Worm (Caenorhabditis elegans): ENCODE data around the gene gly-1.

gly-1 gene

ce11 chrII:10930678-10931650 lies 29.0 kb upstream of the gly-1 start:
- TF ChIP-seq lin-15B (tag; optimal IDR thresholded peaks at IDR 0.05) = no peak

DNA sequence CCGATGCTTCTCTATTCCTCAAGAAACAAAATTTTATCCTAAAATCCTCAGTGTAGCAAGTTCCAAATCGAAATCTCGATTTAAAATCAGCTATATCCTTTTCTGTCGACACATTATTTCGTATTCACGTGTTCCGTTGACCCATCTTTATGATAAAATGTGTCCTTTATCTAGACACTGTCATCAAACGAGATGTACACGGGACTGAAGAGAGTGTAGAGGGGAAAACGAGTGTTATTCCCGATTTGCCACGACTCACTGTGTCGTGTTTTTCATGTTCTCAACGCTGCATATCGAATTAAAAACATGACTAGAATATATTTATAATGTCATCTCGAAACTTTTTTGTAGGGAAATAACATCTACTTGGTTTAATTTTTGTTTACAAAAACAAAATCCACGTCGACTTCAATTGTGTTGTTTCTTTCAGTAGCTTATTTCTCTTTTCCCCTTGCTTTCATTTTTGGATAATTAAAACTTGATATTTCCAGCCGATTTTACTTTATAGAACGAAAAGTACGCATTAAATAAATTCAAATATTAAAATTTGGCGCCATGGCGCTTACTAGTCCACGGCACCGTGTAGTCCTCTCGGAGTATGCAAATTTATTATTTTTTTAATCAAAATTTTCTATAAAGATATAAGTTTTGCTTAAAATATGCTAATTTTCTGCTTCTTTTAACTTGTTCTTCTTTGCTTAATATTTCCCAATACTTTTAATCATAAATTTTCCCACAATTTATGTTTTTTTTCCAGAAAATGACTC lies 24.0 kb upstream of the gly-1 start, which contains the start of gene metr-1:
Gene metr-1, plus strand, starts transcription at position 758 of the 767 bp plus-strand sequence.
- TF ChIP-seq tlp-1 (tag; optimal IDR thresholded peaks at IDR 0.05) (no peak), C04F5.9 (tag; optimal IDR thresholded peaks at IDR 0.05) (no peak), ets-5 (GFP tag; IDR thresholded peaks at IDR 0.05) (no peak), xbp-1 (tag; optimal IDR thresholded peaks at IDR 0.05) (no peak), nhr-47 (tag; optimal IDR thresholded peaks at IDR 0.05) (peak; percentile 60), hlh-4 (tag; optimal IDR thresholded peaks at IDR 0.05) (no peak), F16B12.6 (tag; optimal IDR thresholded peaks at IDR 0.05) (no peak), nhr-84 (tag; optimal IDR thresholded peaks at IDR 0.05) (no peak), egl-13 (tag; optimal IDR thresholded peaks at IDR 0.05) (peak; percentile 71), snpc-4 (tag; optimal IDR thresholded peaks at IDR 0.05) (no peak), snu-23 (GFP tag; optimal IDR thresholded peaks at IDR 0.05) (peak; percentile 5), blmp-1 (tag; optimal IDR thresholded peaks at IDR 0.05) (peak; percentile 31), ces-1 (GFP tag; optimal IDR thresholded peaks at IDR 0.05) (no peak), nhr-237 (tag; optimal IDR thresholded peaks at IDR 0.05) (no peak), Y116A8C.19 (tag; optimal IDR thresholded peaks at IDR 0.05; ENCODE audit: borderline replicate concordance) (no peak), mep-1 (tag; optimal IDR thresholded peaks at IDR 0.05) (no peak), pqm-1 (tag; optimal IDR thresholded peaks at IDR 0.05) (no peak), hlh-17 (GFP tag; optimal IDR thresholded peaks at IDR 0.05; ENCODE audit: borderline replicate concordance) (no peak), elt-3 (tag; optimal IDR thresholded peaks at IDR 0.05) (peak in 1 of 6 experiments; percentile 4), C34B4.2 (tag; optimal IDR thresholded peaks at IDR 0.05) (no peak), ceh-82 (tag; optimal IDR thresholded peaks at IDR 0.05) (no peak), lin-35 (GFP tag; optimal IDR thresholded peaks at IDR 0.05) (peak; percentile 71 to 72), lin-14 (GFP tag; optimal IDR thresholded peaks at IDR 0.05) (peak; percentile 18), nhr-19 (GFP tag; conservative IDR thresholded peaks at IDR 0.05) (peak; percentile 33; the same call in 1 of the 2 replicates), pag-3 (tag; optimal IDR thresholded peaks at IDR 0.05; ENCODE audit: borderline replicate concordance, insufficient read depth) (no peak), elt-2 (tag; optimal IDR thresholded peaks at IDR 0.05) (peak; percentile 9), nhr-11 (tag; optimal IDR thresholded peaks at IDR 0.05) (no peak), sptf-1 (tag; optimal IDR thresholded peaks at IDR 0.05) (no peak), unc-30 (tag; optimal IDR thresholded peaks at IDR 0.05) (no peak), unc-86 (tag; optimal IDR thresholded peaks at IDR 0.05) (no peak), isw-1 (GFP tag; IDR thresholded peaks at IDR 0.05) (no peak), jun-1 (tag; optimal IDR thresholded peaks at IDR 0.05) (no peak), irx-1 (tag; optimal IDR thresholded peaks at IDR 0.05) (peak; percentile 21), nhr-85 (tag) (peak; percentile 61), efl-1 (optimal IDR thresholded peaks at IDR 0.05) (peak; percentile 82 to 86), efl-1 (GFP tag; optimal IDR thresholded peaks at IDR 0.05 in 1 of 2) (peak; percentile 77 to 96), nhr-28 (tag; optimal IDR thresholded peaks at IDR 0.05) (no peak), mab-9 (GFP tag; IDR thresholded peaks at IDR 0.05) (no peak), ztf-4 (tag; optimal IDR thresholded peaks at IDR 0.05) (no peak), nhr-71 (tag; optimal IDR thresholded peaks at IDR 0.05) (peak; percentile 44), lin-13 (GFP tag; optimal IDR thresholded peaks at IDR 0.05) (no peak), unc-62 (GFP tag; optimal IDR thresholded peaks at IDR 0.05) (no peak), nhr-76 (tag; optimal IDR thresholded peaks at IDR 0.05) (no peak), dpl-1 (GFP tag; optimal IDR thresholded peaks at IDR 0.05) (peak; percentile 66 to 82 (median 69)), lin-39 (tag; optimal IDR thresholded peaks at IDR 0.05) (no peak), fkh-10 (GFP tag; optimal IDR thresholded peaks at IDR 0.05) (no peak), efl-3 (GFP tag; optimal IDR thresholded peaks at IDR 0.05) (no peak)

All from whole organism, L1 larva.